Worm (Caenorhabditis elegans) whole organism, mixed stage, embryonic: ENCODE results near the gene srg-61.

Experiments used
- pha-4 ChIP-seq: fragments of 150-350 bp; optimal IDR thresholded peaks from 2 replicates; lab custom pipeline; 2018; ENCODE audit warnings: missing biosample characterization, missing genetic modification reagents, missing genetic modification characterization
- snpc-4 ChIP-seq: fragments of 150-350 bp; optimal IDR thresholded peaks from 2 replicates; lab custom pipeline; 2014; ENCODE audit warnings: missing biosample characterization, missing genetic modification characterization
- ztf-11 ChIP-seq: fragments of 150-350 bp; optimal IDR thresholded peaks from 2 replicates; lab custom pipeline; 2014; ENCODE audit warnings: missing biosample characterization, missing genetic modification characterization

DNA sequence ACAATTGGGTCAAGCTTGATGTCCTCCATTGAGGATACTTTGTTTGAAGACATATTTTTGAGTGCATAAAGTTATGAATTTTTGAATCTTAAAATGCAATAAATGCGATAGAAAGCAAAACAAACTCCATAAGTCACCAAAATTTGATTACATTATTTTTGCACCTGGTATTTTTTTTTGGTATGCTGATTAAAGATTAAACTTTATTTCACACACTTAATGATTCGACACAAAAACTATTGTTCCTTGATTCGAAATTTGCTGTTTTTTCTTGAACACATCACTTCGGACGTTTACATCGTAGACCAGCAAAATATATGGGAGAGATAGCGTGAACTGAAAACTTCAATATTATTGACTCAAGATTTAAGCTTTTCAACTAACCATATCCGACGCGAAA lies at the start of gene srg-61:
- TF ChIP-seq snpc-4 (tag; lab: Kevin White, UChicago) (no peak), pha-4 (tag; lab: Kevin White, UChicago) (no peak), ztf-11 (no peak)
